Fruit fly (Drosophila melanogaster) whole organism: Measurements from ENCODE around the gene PolE2.

Source experiments
- CG8478 ChIP-seq: fragments of >200 bp; optimal IDR thresholded peaks from 2 replicates; lab custom pipeline; 2018; ENCODE audit warnings: inconsistent platforms
- Dll ChIP-seq: fragments of >200 bp; optimal IDR thresholded peaks from 2 replicates; lab custom pipeline; 2017
- EcR ChIP-seq, 2 experiments: fragments of >200 bp; optimal IDR thresholded peaks; 2 replicates each; lab custom pipeline; 2017; ENCODE audit warnings: missing biosample characterization in 2 of 2, missing genetic modification characterization in 2 of 2, missing genetic modification reagents in 2 of 2
- pan ChIP-seq: fragments of >200 bp; optimal IDR thresholded peaks from 2 replicates; lab custom pipeline; 2017
- psq ChIP-seq: fragments of >200 bp; optimal IDR thresholded peaks from 2 replicates; lab custom pipeline; 2017
- usp ChIP-seq: fragments of >200 bp; optimal IDR thresholded peaks from 2 replicates; lab custom pipeline; 2017; ENCODE audit warnings: missing biosample characterization, missing genetic modification characterization, mixed read lengths

PolE2 gene

DNA sequence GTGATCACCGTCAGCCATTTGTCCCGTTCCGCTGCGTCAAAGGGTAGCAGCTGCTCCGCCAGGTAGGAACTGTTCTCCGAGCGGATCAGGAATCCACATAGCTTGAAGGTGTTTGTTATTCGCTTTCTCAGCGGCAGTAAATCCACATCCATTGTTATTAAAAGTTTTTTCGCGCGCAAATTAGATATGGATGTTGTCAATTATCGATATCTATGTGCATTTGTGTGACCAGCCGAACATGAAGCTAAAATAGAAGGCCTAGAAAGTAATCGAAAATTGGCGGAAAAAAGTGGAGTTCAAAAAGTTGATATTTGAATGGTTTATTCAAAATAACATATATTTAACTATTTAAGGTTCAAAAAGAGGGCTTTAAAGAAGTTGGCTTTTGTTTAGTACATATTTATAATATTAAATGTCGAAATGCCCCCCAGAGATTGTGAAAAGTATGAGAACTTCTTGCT is at the start of gene PolE2, which contains the start of gene CG5592:
TSS of gene PolE2 (minus strand) at position 208 of the 461 bp plus-strand sequence.
TSS of gene CG5592 (plus strand) at position 411 of the 461 bp plus-strand sequence.
- TF ChIP-seq psq (lab: Kevin White, UChicago): no peak
- TF ChIP-seq Dll: no peak
- no peak for TF ChIP-seq CG8478 (lab: Kevin White, UChicago)
- no peak for TF ChIP-seq EcR (GFP tag; optimal IDR thresholded peaks at IDR 0.05; lab: Kevin White, UChicago)
- TF ChIP-seq pan (lab: Kevin White, UChicago): no peak
- TF ChIP-seq usp (GFP tag; lab: Kevin White, UChicago): no peak

DNA sequence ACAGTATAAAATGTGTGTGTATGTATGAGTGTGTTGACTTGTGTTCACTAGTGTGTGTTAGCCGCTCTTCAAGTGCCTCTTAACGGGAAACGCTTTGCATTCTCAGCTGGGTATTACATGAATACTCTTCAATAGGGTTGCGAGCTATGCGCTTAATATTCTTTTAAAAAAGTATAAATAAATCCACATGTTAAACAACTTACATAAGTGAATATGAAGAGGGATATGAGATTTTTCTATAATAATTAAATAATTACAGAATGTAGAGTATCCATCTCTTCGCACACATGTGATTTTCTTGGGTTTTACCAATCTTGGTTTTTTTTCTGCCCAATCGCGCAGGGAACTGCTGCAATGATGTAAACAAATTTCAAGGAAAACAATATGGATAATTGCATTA is 48.3 kb upstream of the PolE2 start:
- TF ChIP-seq CG8478 (lab: Kevin White, UChicago): no peak
- TF ChIP-seq EcR (GFP tag; optimal IDR thresholded peaks at IDR 0.05; lab: Kevin White, UChicago): no peak
- TF ChIP-seq usp (GFP tag; lab: Kevin White, UChicago): no peak
- no peak for TF ChIP-seq Dll
- TF ChIP-seq psq (lab: Kevin White, UChicago): no peak
- TF ChIP-seq pan (lab: Kevin White, UChicago): no peak

dm6 chr3L:5943348-5943904 is 46.2 kb upstream of the PolE2 start:
- no peak for TF ChIP-seq psq (lab: Kevin White, UChicago)
- no peak for TF ChIP-seq usp (GFP tag; lab: Kevin White, UChicago)
- no peak for TF ChIP-seq Dll

DNA sequence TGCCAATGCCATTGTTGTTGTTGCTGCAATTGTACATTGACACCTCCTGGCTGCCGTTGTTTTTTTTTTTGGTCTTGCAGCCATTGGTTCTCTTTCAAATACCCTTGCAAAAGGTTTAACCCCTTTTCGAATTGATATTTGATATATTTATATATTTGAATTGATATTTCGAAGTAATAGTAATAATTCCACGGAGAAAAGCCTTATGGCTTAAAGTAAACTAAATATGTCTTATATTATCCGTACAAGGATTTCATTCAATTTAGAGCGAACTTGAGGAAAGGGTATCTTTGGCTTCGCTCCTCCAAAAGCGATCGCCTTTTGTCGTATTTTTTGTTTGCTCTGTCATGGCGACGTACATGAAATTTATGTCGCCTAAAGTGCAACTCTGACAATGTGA is 44.3 kb upstream of the PolE2 start:
- TF ChIP-seq EcR (GFP tag; optimal IDR thresholded peaks at IDR 0.05; lab: Kevin White, UChicago) (no peak), pan (lab: Kevin White, UChicago) (no peak), usp (GFP tag; lab: Kevin White, UChicago) (no peak), CG8478 (lab: Kevin White, UChicago) (no peak), psq (lab: Kevin White, UChicago) (no peak), Dll (no peak)

DNA sequence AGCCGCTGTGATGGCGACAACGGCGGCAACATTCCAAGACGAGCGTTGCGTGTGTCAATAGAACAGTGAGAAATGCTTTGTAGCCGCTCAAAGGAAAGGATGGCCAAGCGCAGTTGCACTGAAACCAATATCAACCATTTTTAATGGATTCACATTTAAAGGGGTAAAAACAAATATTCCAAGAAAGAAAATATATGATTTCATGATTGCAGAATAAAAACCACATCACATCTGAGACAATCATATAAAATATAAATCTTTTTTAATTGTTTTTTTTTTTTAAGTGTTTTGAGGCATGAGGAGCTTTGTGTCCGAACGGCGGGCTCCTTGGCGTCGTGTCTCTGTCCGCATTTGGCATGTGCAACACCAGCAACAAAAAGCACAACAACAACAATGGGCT is 43.9 kb upstream of the PolE2 start:
- TF ChIP-seq CG8478 (lab: Kevin White, UChicago) (no peak), psq (lab: Kevin White, UChicago) (no peak), pan (lab: Kevin White, UChicago) (no peak), EcR (GFP tag; optimal IDR thresholded peaks at IDR 0.05; lab: Kevin White, UChicago) (no peak)

DNA sequence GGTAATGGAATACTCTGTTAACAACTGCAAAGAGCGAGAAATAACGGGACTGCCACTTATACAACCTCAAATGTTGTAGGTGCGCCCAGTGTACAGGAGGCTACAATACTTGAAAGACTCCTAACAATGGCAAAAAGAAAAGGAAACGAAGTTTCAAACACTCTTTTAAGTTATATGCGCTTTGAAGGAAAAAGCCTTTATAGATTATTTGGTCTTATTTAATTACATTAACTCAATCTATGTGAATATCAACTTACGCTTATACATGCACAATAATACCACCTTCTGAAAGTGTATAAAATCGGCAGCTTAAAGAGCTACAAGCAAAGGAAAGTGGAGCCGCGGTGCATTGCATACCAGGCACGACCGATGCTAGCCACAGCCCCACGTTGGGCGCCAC is 43.2 kb upstream of the PolE2 start:
- TF ChIP-seq pan (lab: Kevin White, UChicago) (no peak), psq (lab: Kevin White, UChicago) (no peak), EcR (GFP tag; optimal IDR thresholded peaks at IDR 0.05; lab: Kevin White, UChicago) (no peak), usp (GFP tag; lab: Kevin White, UChicago) (no peak), Dll (no peak), CG8478 (lab: Kevin White, UChicago) (no peak)

dm6 chr3L:5932363-5932914 is 35.2 kb upstream of the PolE2 start, which contains the start of gene Rcc1:
TSS of gene Rcc1 (minus strand) at chr3L:5932773.
- no peak for TF ChIP-seq psq (lab: Kevin White, UChicago)
- no peak for TF ChIP-seq CG8478 (lab: Kevin White, UChicago)
- no peak for TF ChIP-seq pan (lab: Kevin White, UChicago)
- no peak for TF ChIP-seq EcR (GFP tag; optimal IDR thresholded peaks at IDR 0.05; lab: Kevin White, UChicago)
- TF ChIP-seq Dll: no peak
- TF ChIP-seq usp (GFP tag; lab: Kevin White, UChicago): no peak

DNA sequence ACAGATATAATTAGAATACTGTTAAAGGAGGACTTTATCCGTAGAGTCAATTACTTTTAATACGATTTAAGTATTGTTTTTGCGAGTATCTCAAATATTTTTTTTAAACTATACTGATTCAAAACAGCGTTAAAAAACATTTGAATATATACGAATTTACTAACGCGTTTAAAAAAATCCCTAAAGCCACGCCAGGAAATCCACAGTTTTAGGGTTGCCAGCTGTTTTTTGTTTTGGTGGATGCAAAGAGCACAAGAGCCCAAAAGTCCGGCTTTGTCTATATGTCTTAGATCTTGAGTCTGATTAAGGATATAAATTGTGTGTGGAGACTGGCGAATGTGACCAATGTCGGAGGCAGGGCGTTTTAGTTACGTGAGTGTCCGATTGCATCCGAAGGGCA is 30.3 kb upstream of the PolE2 start:
- TF ChIP-seq usp (GFP tag; lab: Kevin White, UChicago) (no peak), psq (lab: Kevin White, UChicago) (no peak), CG8478 (lab: Kevin White, UChicago) (no peak), Dll (no peak), pan (lab: Kevin White, UChicago) (no peak), EcR (GFP tag; optimal IDR thresholded peaks at IDR 0.05; lab: Kevin White, UChicago) (no peak)

- TF ChIP-seq usp (GFP tag; lab: Kevin White, UChicago): no peak
- TF ChIP-seq Dll: peak; percentile 84
- no peak for TF ChIP-seq EcR (GFP tag; optimal IDR thresholded peaks at IDR 0.05; lab: Kevin White, UChicago)
Measured at dm6 chr3L:5926015-5926988, 29.1 kb upstream of the PolE2 start.

DNA sequence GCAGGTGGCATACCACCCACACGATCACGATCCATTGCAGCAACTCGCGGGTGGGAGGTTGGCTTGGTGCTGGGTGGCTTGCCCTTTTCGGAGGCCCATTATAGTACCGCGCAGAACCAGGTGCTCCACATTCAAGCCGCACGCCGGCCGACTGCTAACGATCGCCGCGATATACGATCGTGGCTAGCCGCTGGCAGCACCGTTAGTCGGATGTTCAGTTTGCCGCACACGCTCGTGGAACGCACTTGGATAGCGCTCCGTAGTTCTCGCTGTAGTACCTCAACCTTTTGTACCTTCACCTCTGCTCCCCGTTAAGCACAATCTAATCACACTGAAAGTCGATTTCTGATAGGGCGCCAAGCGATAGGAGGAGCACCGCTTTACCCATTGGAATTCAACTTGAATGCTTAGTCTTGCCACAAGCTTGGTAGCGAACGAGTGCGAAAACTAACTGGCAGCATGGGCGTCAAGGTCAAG is 26.4 kb upstream of the PolE2 start, which contains the start of gene CG33523:
TSS of gene CG33523 (plus strand) at position 217 of the 477 bp plus-strand sequence.
- no peak for TF ChIP-seq usp (GFP tag; lab: Kevin White, UChicago)
- TF ChIP-seq EcR (GFP tag; optimal IDR thresholded peaks at IDR 0.05; lab: Kevin White, UChicago): no peak
- no peak for TF ChIP-seq Dll
- no peak for TF ChIP-seq pan (lab: Kevin White, UChicago)
- no peak for TF ChIP-seq psq (lab: Kevin White, UChicago)

- TF ChIP-seq Dll (no peak), pan (lab: Kevin White, UChicago) (no peak), CG8478 (lab: Kevin White, UChicago) (no peak), usp (GFP tag; lab: Kevin White, UChicago) (no peak), EcR (GFP tag; optimal IDR thresholded peaks at IDR 0.05; lab: Kevin White, UChicago) (no peak), psq (lab: Kevin White, UChicago) (no peak)
Measured at dm6 chr3L:5922005-5922685, 24.9 kb upstream of the PolE2 start, which contains the start of gene CG32407. TSS of gene CG32407 (plus strand) at chr3L:5922055.
